Worm (Caenorhabditis elegans) whole organism, mixed stage, embryonic: Measurements from ENCODE around the gene cav-1.
A peak's percentile ranks its signal among the peaks of the same experiment; 100 is the strongest.

Experiments
- M03D4.4 ChIP-seq: sonication (generic microtip); optimal IDR thresholded peaks from 2 replicates; lab custom pipeline; 2017; ENCODE audit warnings: mild to moderate bottlenecking, missing genetic modification characterization, missing compliant biosample characterization
- bed-3 ChIP-seq: fragments of 200-800 bp; sonication (Bioruptor generic); optimal IDR thresholded peaks from 3 replicates; lab custom pipeline; 2018; ENCODE audit warnings: mild to moderate bottlenecking, missing genetic modification characterization, moderate library complexity, missing compliant biosample characterization
- blmp-1 ChIP-seq: fragments of 150-350 bp; optimal IDR thresholded peaks from 2 replicates; lab custom pipeline; 2014; ENCODE audit warnings: missing biosample characterization, missing genetic modification characterization
- ceh-43 ChIP-seq: fragments of 200-800 bp; sonication (Bioruptor generic); optimal IDR thresholded peaks from 2 replicates; lab custom pipeline; 2018; ENCODE audit warnings: mild to moderate bottlenecking, missing genetic modification characterization, moderate library complexity, missing compliant biosample characterization
- ceh-83 ChIP-seq: fragments of 200-800 bp; sonication (Bioruptor generic); optimal IDR thresholded peaks from 2 replicates; lab custom pipeline; 2018; ENCODE audit warnings: mild to moderate bottlenecking, missing genetic modification characterization, missing compliant biosample characterization
- ces-1 ChIP-seq: fragments of 150-350 bp; optimal IDR thresholded peaks from 2 replicates; lab custom pipeline; 2014; ENCODE audit warnings: missing biosample characterization, missing genetic modification reagents, missing genetic modification characterization
- elt-1 ChIP-seq: sonication (generic microtip); optimal IDR thresholded peaks from 2 replicates; lab custom pipeline; 2017; ENCODE audit warnings: missing genetic modification characterization, mild to moderate bottlenecking, missing compliant biosample characterization, antibody characterized with exemption, moderate library complexity, borderline replicate concordance; ENCODE audit not compliant: insufficient read depth
- elt-3 ChIP-seq: fragments of 150-350 bp; optimal IDR thresholded peaks from 2 replicates; lab custom pipeline; 2014; ENCODE audit warnings: missing biosample characterization, missing genetic modification characterization
- flh-1 ChIP-seq: fragments of 200-800 bp; sonication (Bioruptor generic); optimal IDR thresholded peaks from 2 replicates; lab custom pipeline; 2018; ENCODE audit warnings: mild to moderate bottlenecking, missing genetic modification characterization, moderate library complexity, missing compliant biosample characterization
- ham-2 ChIP-seq: fragments of 200-800 bp; sonication (Bioruptor generic); optimal IDR thresholded peaks from 2 replicates; lab custom pipeline; 2018; ENCODE audit warnings: mild to moderate bottlenecking, missing genetic modification characterization, missing compliant biosample characterization
- hlh-1 ChIP-seq: fragments of 150-350 bp; optimal IDR thresholded peaks from 2 replicates; lab custom pipeline; 2014; ENCODE audit warnings: missing biosample characterization, missing genetic modification reagents, missing genetic modification characterization
- lin-13 ChIP-seq: fragments of 150-350 bp; optimal IDR thresholded peaks from 2 replicates; lab custom pipeline; 2014; ENCODE audit warnings: missing biosample characterization, missing genetic modification characterization
- lin-32 ChIP-seq: fragments of 200-800 bp; sonication (Bioruptor generic); optimal IDR thresholded peaks from 2 replicates; lab custom pipeline; 2018; ENCODE audit warnings: mild to moderate bottlenecking, missing genetic modification characterization, missing compliant biosample characterization
- lsy-2 ChIP-seq: fragments of 150-350 bp; optimal IDR thresholded peaks from 2 replicates; lab custom pipeline; 2014; ENCODE audit warnings: missing biosample characterization, missing genetic modification characterization
- mab-5 ChIP-seq: fragments of 150-350 bp; optimal IDR thresholded peaks from 2 replicates; lab custom pipeline; 2014; ENCODE audit warnings: missing biosample characterization, missing genetic modification characterization
- mep-1 ChIP-seq: fragments of 150-350 bp; optimal IDR thresholded peaks from 2 replicates; lab custom pipeline; 2017; ENCODE audit warnings: missing biosample characterization, missing genetic modification reagents, missing genetic modification characterization, inconsistent platforms
- mls-2 ChIP-seq: sonication (generic microtip); optimal IDR thresholded peaks from 2 replicates; lab custom pipeline; 2016; ENCODE audit warnings: mild to moderate bottlenecking, missing genetic modification characterization, moderate library complexity, missing compliant biosample characterization
- nhr-12 ChIP-seq: fragments of 150-350 bp; optimal IDR thresholded peaks from 2 replicates; lab custom pipeline; 2014; ENCODE audit warnings: missing biosample characterization, missing genetic modification characterization
- nhr-2 ChIP-seq: fragments of 150-350 bp; optimal IDR thresholded peaks from 2 replicates; lab custom pipeline; 2014; ENCODE audit warnings: missing biosample characterization, missing genetic modification characterization
- nhr-237 ChIP-seq: fragments of 150-350 bp; optimal IDR thresholded peaks from 2 replicates; lab custom pipeline; 2014; ENCODE audit warnings: missing biosample characterization, missing genetic modification characterization
- nhr-28 ChIP-seq: fragments of 150-350 bp; optimal IDR thresholded peaks from 2 replicates; lab custom pipeline; 2014; ENCODE audit warnings: missing biosample characterization, missing genetic modification characterization
- nhr-76 ChIP-seq: sonication (generic microtip); optimal IDR thresholded peaks from 2 replicates; lab custom pipeline; 2017; ENCODE audit warnings: missing biosample characterization, missing genetic modification characterization
- pha-4 ChIP-seq: fragments of 150-350 bp; optimal IDR thresholded peaks from 2 replicates; lab custom pipeline; 2018; ENCODE audit warnings: missing biosample characterization, missing genetic modification reagents, missing genetic modification characterization
- sem-2 ChIP-seq: fragments of 200-800 bp; sonication (Bioruptor generic); optimal IDR thresholded peaks from 2 replicates; lab custom pipeline; 2018; ENCODE audit warnings: mild to moderate bottlenecking, missing genetic modification characterization, missing compliant biosample characterization
- sptf-1 ChIP-seq: sonication (generic microtip); optimal IDR thresholded peaks from 2 replicates; lab custom pipeline; 2017; ENCODE audit warnings: mild to moderate bottlenecking, missing genetic modification characterization, moderate library complexity, missing compliant biosample characterization
- tbx-8 ChIP-seq: fragments of 200-800 bp; sonication (Bioruptor generic); optimal IDR thresholded peaks from 2 replicates; lab custom pipeline; 2018; ENCODE audit warnings: mild to moderate bottlenecking, missing genetic modification characterization, moderate library complexity, missing compliant biosample characterization
- unc-120 ChIP-seq: sonication (generic microtip); optimal IDR thresholded peaks from 2 replicates; lab custom pipeline; 2017; ENCODE audit warnings: missing genetic modification characterization, missing compliant biosample characterization; ENCODE audit not compliant: poor library complexity, severe bottlenecking
- unc-39 ChIP-seq: fragments of 150-350 bp; optimal IDR thresholded peaks from 2 replicates; lab custom pipeline; 2014; ENCODE audit warnings: missing biosample characterization, missing genetic modification characterization
- unc-62 ChIP-seq: fragments of 150-350 bp; optimal IDR thresholded peaks from 2 replicates; lab custom pipeline; 2014; ENCODE audit warnings: missing biosample characterization, missing genetic modification reagents, missing genetic modification characterization
- ztf-11 ChIP-seq: fragments of 150-350 bp; optimal IDR thresholded peaks from 2 replicates; lab custom pipeline; 2014; ENCODE audit warnings: missing biosample characterization, missing genetic modification characterization

cav-1 gene

ce11 chrIV:9796494-9796893, 24.2 kb downstream of the cav-1 start, which contains the start of gene pis-1:
Gene pis-1, minus strand, starts transcription at chrIV:9796594.
- TF ChIP-seq lsy-2 (no peak), nhr-2 (tag; lab: Kevin White, UChicago) (no peak), nhr-237 (tag; lab: Kevin White, UChicago) (no peak), blmp-1 (no peak), flh-1 (no peak), ceh-43 (no peak), elt-3 (tag; lab: Kevin White, UChicago) (no peak), ham-2 (no peak), lin-32 (GFP tag; lab: Kevin White, UChicago) (no peak), nhr-28 (no peak), unc-39 (tag; lab: Kevin White, UChicago) (no peak), ceh-83 (no peak), hlh-1 (tag; lab: Kevin White, UChicago) (no peak), unc-62 (GFP tag; lab: Kevin White, UChicago) (no peak), lin-13 (tag; lab: Kevin White, UChicago) (no peak), pha-4 (tag; lab: Kevin White, UChicago) (no peak)
- TF ChIP-seq, all 35 proteins: peak for 0

ce11 chrIV:9797304-9798003, 25.1 kb downstream of the cav-1 start, which contains the start of gene T13F2.2:
Gene T13F2.2, minus strand, starts transcription at chrIV:9797354.
- no peak for TF ChIP-seq elt-3 (tag; lab: Kevin White, UChicago)
- no peak for TF ChIP-seq mls-2 (tag; lab: Kevin White, UChicago)
- no peak for TF ChIP-seq sptf-1
- no peak for TF ChIP-seq unc-62 (GFP tag; lab: Kevin White, UChicago)
- TF ChIP-seq ces-1 (GFP tag; lab: Kevin White, UChicago): peak; percentile 22
- TF ChIP-seq tbx-8 (GFP tag; lab: Kevin White, UChicago): no peak

- TF ChIP-seq M03D4.4 (tag; lab: Kevin White, UChicago) (no peak), unc-62 (GFP tag; lab: Kevin White, UChicago) (no peak), blmp-1 (no peak), sem-2 (GFP tag; lab: Kevin White, UChicago) (no peak), hlh-1 (tag; lab: Kevin White, UChicago) (no peak), elt-1 (tag; lab: Kevin White, UChicago) (no peak), nhr-12 (tag; lab: Kevin White, UChicago) (no peak), ces-1 (GFP tag; lab: Kevin White, UChicago) (peak; percentile 94), flh-1 (no peak)
Measured at ce11 chrIV:9798307-9798706, 26.0 kb downstream of the cav-1 start.

- TF ChIP-seq nhr-237 (tag; lab: Kevin White, UChicago) (no peak), ces-1 (GFP tag; lab: Kevin White, UChicago) (no peak), lin-13 (tag; lab: Kevin White, UChicago) (no peak), ham-2 (no peak), sptf-1 (no peak), mep-1 (tag; lab: Kevin White, UChicago) (no peak), blmp-1 (no peak), ztf-11 (tag; lab: Kevin White, UChicago) (no peak), bed-3 (GFP tag; lab: Kevin White, UChicago) (no peak), M03D4.4 (tag; lab: Kevin White, UChicago) (no peak), nhr-2 (tag; lab: Kevin White, UChicago) (no peak), unc-120 (tag; lab: Kevin White, UChicago) (no peak), unc-39 (tag; lab: Kevin White, UChicago) (no peak), unc-62 (GFP tag; lab: Kevin White, UChicago) (no peak), hlh-1 (tag; lab: Kevin White, UChicago) (no peak)
Measured at ce11 chrIV:9799129-9799528, 26.8 kb downstream of the cav-1 start, which contains the start of gene fat-4. Gene fat-4, plus strand, starts transcription at chrIV:9799429.

ce11 chrIV:9799664-9800063, 27.4 kb downstream of the cav-1 start:
- TF ChIP-seq unc-62 (GFP tag; lab: Kevin White, UChicago): no peak
- no peak for TF ChIP-seq nhr-28
- TF ChIP-seq mab-5 (tag; lab: Kevin White, UChicago): no peak
- TF ChIP-seq ceh-43: no peak
- TF ChIP-seq nhr-2 (tag; lab: Kevin White, UChicago): no peak
- TF ChIP-seq pha-4 (tag; lab: Kevin White, UChicago): no peak
- no peak for TF ChIP-seq sptf-1
- no peak for TF ChIP-seq nhr-76
- no peak for TF ChIP-seq lin-32 (GFP tag; lab: Kevin White, UChicago)
- TF ChIP-seq mep-1 (tag; lab: Kevin White, UChicago): no peak
- no peak for TF ChIP-seq ztf-11 (tag; lab: Kevin White, UChicago)
- TF ChIP-seq nhr-237 (tag; lab: Kevin White, UChicago): no peak
